Fruit fly (Drosophila melanogaster): ENCODE measurements around the gene osp.

osp gene

dm6 chr2L:14611358-14612037 lies 77.6 kb downstream of the osp start:
- TF ChIP-seq usp (GFP tag; optimal IDR thresholded peaks at IDR 0.05) = no peak
- TF ChIP-seq Dll (optimal IDR thresholded peaks at IDR 0.05) = no peak
- TF ChIP-seq pan (optimal IDR thresholded peaks at IDR 0.05) = no peak
- no peak for TF ChIP-seq EcR (GFP tag; optimal IDR thresholded peaks at IDR 0.05)
- TF ChIP-seq CG8478 (optimal IDR thresholded peaks at IDR 0.05) = no peak
- no peak for TF ChIP-seq psq (optimal IDR thresholded peaks at IDR 0.05)

- TF ChIP-seq Dll (optimal IDR thresholded peaks at IDR 0.05) (no peak), EcR (GFP tag; optimal IDR thresholded peaks at IDR 0.05) (no peak), psq (optimal IDR thresholded peaks at IDR 0.05) (no peak), CG8478 (optimal IDR thresholded peaks at IDR 0.05) (no peak), pan (optimal IDR thresholded peaks at IDR 0.05) (no peak), usp (GFP tag; optimal IDR thresholded peaks at IDR 0.05) (no peak)
Measured at dm6 chr2L:14606112-14606511, 83.0 kb downstream of the osp start.

- no peak for TF ChIP-seq CG8478 (optimal IDR thresholded peaks at IDR 0.05)
- no peak for TF ChIP-seq psq (optimal IDR thresholded peaks at IDR 0.05)
- no peak for TF ChIP-seq EcR (GFP tag; optimal IDR thresholded peaks at IDR 0.05)
- TF ChIP-seq pan (optimal IDR thresholded peaks at IDR 0.05) = no peak
- no peak for TF ChIP-seq usp (GFP tag; optimal IDR thresholded peaks at IDR 0.05)
- no peak for TF ChIP-seq Dll (optimal IDR thresholded peaks at IDR 0.05)
Measured at dm6 chr2L:14599058-14599789, 89.9 kb downstream of the osp start.

DNA sequence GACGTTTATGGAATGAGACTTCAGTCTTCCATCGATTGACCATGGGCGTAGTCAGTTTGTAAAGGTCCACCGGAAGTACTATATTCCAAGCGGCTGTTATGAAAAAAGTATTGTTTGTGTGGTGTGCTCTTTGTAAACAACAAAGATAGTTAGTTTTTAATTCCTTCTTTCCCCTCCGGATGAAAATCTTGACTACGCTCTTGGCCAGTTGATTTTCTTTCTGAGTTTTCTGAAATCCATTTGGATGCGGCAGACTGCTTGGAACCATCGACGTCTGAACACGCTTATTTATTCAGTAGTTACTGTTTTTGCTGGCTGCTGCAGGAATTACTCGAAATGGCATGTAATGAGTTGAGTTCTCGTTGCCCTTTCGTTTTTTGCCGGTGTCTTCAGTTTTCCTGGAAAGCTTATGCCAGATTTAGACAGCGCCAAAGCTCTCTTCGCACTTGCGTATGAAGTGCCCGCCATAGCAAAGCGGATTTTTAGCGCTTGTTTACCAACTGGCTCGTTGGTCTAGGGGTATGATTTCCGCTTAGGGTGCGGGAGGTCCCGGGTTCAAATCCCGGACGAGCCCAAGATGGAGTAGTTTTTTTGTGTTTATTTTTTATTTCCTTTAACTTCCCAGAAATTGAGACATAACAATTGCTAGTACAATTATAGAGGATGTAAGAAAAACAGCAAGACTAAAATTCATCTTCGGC lies 90.6 kb downstream of the osp start:
- no peak for TF ChIP-seq pan (optimal IDR thresholded peaks at IDR 0.05)
- TF ChIP-seq EcR (GFP tag; optimal IDR thresholded peaks at IDR 0.05) = no peak
- no peak for TF ChIP-seq CG8478 (optimal IDR thresholded peaks at IDR 0.05)
- TF ChIP-seq Dll (optimal IDR thresholded peaks at IDR 0.05) = no peak
- TF ChIP-seq psq (optimal IDR thresholded peaks at IDR 0.05) = no peak
- TF ChIP-seq usp (GFP tag; optimal IDR thresholded peaks at IDR 0.05) = no peak

- TF ChIP-seq pan (optimal IDR thresholded peaks at IDR 0.05) (no peak), Dll (optimal IDR thresholded peaks at IDR 0.05) (no peak), EcR (GFP tag; optimal IDR thresholded peaks at IDR 0.05) (no peak), psq (optimal IDR thresholded peaks at IDR 0.05) (no peak), usp (GFP tag; optimal IDR thresholded peaks at IDR 0.05) (no peak), CG8478 (optimal IDR thresholded peaks at IDR 0.05) (no peak)
Measured at dm6 chr2L:14588615-14589247, 100.4 kb downstream of the osp start.

DNA sequence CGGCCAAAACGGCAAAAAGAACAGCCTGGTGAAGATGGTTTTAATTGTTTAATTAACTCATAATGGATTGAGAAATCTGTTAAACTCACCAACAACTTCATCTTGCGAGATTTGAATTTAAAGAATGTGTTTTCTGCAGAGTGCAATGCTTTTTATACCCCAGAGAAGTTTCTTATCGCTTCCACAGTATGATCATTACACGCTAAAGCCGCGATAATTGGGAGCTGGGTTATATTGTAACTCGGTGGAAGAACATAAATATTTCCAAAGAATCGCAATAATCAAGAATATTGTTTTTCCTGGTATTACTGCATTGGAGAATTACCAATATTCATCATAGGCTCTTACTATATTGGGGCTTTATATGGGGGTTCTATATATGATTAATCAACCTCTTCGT lies 101.0 kb downstream of the osp start, which contains the start of gene CG42680:
TSS of gene CG42680 (minus strand) at position 101 of the 400 bp plus-strand sequence.
- no peak for TF ChIP-seq EcR (GFP tag; optimal IDR thresholded peaks at IDR 0.05)
- TF ChIP-seq Dll (optimal IDR thresholded peaks at IDR 0.05) = no peak
- no peak for TF ChIP-seq CG8478 (optimal IDR thresholded peaks at IDR 0.05)

dm6 chr2L:14586714-14587481 lies 102.2 kb downstream of the osp start:
- TF ChIP-seq psq (optimal IDR thresholded peaks at IDR 0.05) (no peak), Dll (optimal IDR thresholded peaks at IDR 0.05) (no peak), CG8478 (optimal IDR thresholded peaks at IDR 0.05) (no peak), pan (optimal IDR thresholded peaks at IDR 0.05) (no peak), usp (GFP tag; optimal IDR thresholded peaks at IDR 0.05) (no peak), EcR (GFP tag; optimal IDR thresholded peaks at IDR 0.05) (no peak)

dm6 chr2L:14580693-14581572 lies 108.2 kb downstream of the osp start:
- TF ChIP-seq psq (optimal IDR thresholded peaks at IDR 0.05) (no peak), Dll (optimal IDR thresholded peaks at IDR 0.05) (peak; percentile 59), CG8478 (optimal IDR thresholded peaks at IDR 0.05) (no peak), pan (optimal IDR thresholded peaks at IDR 0.05) (no peak), usp (GFP tag; optimal IDR thresholded peaks at IDR 0.05) (no peak), EcR (GFP tag; optimal IDR thresholded peaks at IDR 0.05) (no peak)

DNA sequence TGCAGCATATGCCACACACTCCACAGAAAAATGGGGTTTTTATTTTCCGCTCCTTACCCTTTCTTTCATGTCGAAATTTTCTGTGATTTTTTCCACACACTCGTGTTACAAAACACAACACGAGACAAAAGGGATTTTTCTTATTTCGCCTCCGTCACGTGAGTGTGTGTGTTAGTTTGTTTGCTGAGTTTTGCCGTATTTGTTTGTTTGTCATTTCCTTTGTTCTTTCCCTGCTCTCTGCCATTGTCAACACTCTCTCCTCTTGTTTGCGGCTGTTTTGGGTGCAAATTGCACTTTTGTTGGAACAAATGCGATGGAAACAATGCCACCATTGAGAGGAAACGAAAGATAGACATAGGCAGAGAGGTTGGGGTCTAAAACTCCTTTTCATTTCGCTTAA lies 109.7 kb downstream of the osp start:
- TF ChIP-seq CG8478 (optimal IDR thresholded peaks at IDR 0.05) (no peak), EcR (GFP tag; optimal IDR thresholded peaks at IDR 0.05) (no peak), psq (optimal IDR thresholded peaks at IDR 0.05) (no peak), usp (GFP tag; optimal IDR thresholded peaks at IDR 0.05) (no peak), Dll (optimal IDR thresholded peaks at IDR 0.05) (no peak), pan (optimal IDR thresholded peaks at IDR 0.05) (no peak)

dm6 chr2L:14577167-14577566 lies 112.0 kb downstream of the osp start:
- no peak for TF ChIP-seq EcR (GFP tag; optimal IDR thresholded peaks at IDR 0.05)
- no peak for TF ChIP-seq pan (optimal IDR thresholded peaks at IDR 0.05)

Measured in whole organism.